Fruit fly (Drosophila melanogaster) whole organism, wandering third instar larva: ENCODE data around the gene CG13284.

ENCODE experiments used
- Dif ChIP-seq: fragments of 200-275, 200-300 bp; sonication (Bioruptor generic); optimal IDR thresholded peaks from 2 replicates; lab custom pipeline; 2018; ENCODE audit warnings: missing biosample characterization, missing genetic modification characterization; ENCODE audit not compliant: partially characterized antibody
- Hr83 ChIP-seq: fragments of 200-300 bp; sonication (Bioruptor generic); optimal IDR thresholded peaks from 2 replicates; lab custom pipeline; 2016; ENCODE audit warnings: missing biosample characterization, mild to moderate bottlenecking, missing genetic modification characterization, moderate library complexity; ENCODE audit not compliant: poor library complexity, severe bottlenecking
- Sp1 ChIP-seq: fragments of 200-800 bp; sonication (Bioruptor generic); optimal IDR thresholded peaks from 3 replicates; lab custom pipeline; 2019; ENCODE audit warnings: missing biosample characterization, mild to moderate bottlenecking, missing genetic modification characterization, moderate library complexity
- br ChIP-seq: fragments of 200-800 bp; sonication (Bioruptor generic); optimal IDR thresholded peaks from 2 replicates; lab custom pipeline; 2016; ENCODE audit warnings: missing biosample characterization, missing genetic modification characterization
- dl ChIP-seq, 2 experiments: fragments of 175-275, 200-275 bp in 1 of 2; fragments of 200-275 bp in 1 of 2; sonication (Bioruptor generic); optimal IDR thresholded peaks; lab custom pipeline; 2018; ENCODE audit warnings: mild to moderate bottlenecking in 2 of 2, missing biosample characterization in 2 of 2, missing genetic modification characterization in 2 of 2, moderate library complexity in 2 of 2; ENCODE audit not compliant: partially characterized antibody in 2 of 2, insufficient read depth in 1 of 2
- foxo ChIP-seq, 2 experiments: fragments of 200-800 bp; sonication (Bioruptor generic); optimal IDR thresholded peaks; 2 replicates in 1 of 2; 3 replicates in 1 of 2; lab custom pipeline; 2016 to 2017; ENCODE audit warnings: missing biosample characterization in 2 of 2, missing genetic modification characterization in 2 of 2
- fru ChIP-seq: fragments of 200-800 bp; sonication (Bioruptor generic); optimal IDR thresholded peaks from 3 replicates; lab custom pipeline; 2016; ENCODE audit warnings: missing biosample characterization, mild to moderate bottlenecking, missing genetic modification characterization
- h ChIP-seq: fragments of 200-800 bp; sonication (Bioruptor generic); optimal IDR thresholded peaks from 3 replicates; lab custom pipeline; 2016; ENCODE audit warnings: missing biosample characterization, mild to moderate bottlenecking, missing genetic modification characterization
- jim ChIP-seq: fragments of 175-275, 200-325 bp; sonication (Bioruptor generic); optimal IDR thresholded peaks from 2 replicates; lab custom pipeline; 2016; ENCODE audit warnings: missing biosample characterization, mild to moderate bottlenecking, missing genetic modification characterization
- pan ChIP-seq: fragments of >200 bp; optimal IDR thresholded peaks from 2 replicates; lab custom pipeline; 2017
- psq ChIP-seq: fragments of 200-800 bp; sonication (Bioruptor generic); optimal IDR thresholded peaks from 3 replicates; lab custom pipeline; 2017; ENCODE audit warnings: missing biosample characterization, mild to moderate bottlenecking, missing genetic modification characterization, moderate library complexity
- tai ChIP-seq: sonication (Bioruptor generic); optimal IDR thresholded peaks from 2 replicates; lab custom pipeline; 2016; ENCODE audit warnings: missing biosample characterization, missing genetic modification characterization

- no peak for TF ChIP-seq Hr83 (GFP tag; lab: Kevin White, UChicago)
- no peak for TF ChIP-seq h
- TF ChIP-seq pan, result no peak
- no peak for TF ChIP-seq jim (GFP tag; lab: Kevin White, UChicago)
- no peak for TF ChIP-seq tai (GFP tag; lab: Kevin White, UChicago)
- TF ChIP-seq Sp1 (GFP tag; lab: Kevin White, UChicago), result no peak
- TF ChIP-seq br (GFP tag; lab: Kevin White, UChicago), result no peak
- no peak for TF ChIP-seq dl (GFP tag; optimal IDR thresholded peaks at IDR 0.05; lab: Kevin White, UChicago; ENCODE audit: insufficient read depth in 1 of 2, partially characterized antibody in 2 of 2)
- no peak for TF ChIP-seq Dif (GFP tag; lab: Kevin White, UChicago)
- TF ChIP-seq fru, result no peak
- TF ChIP-seq psq, result no peak
- TF ChIP-seq foxo (GFP tag; optimal IDR thresholded peaks at IDR 0.05; lab: Kevin White, UChicago), result no peak
Observed at dm6 chr2L:16848670-16849069, at the start of gene CG13284.
